Fruit fly (Drosophila melanogaster) ovary, adult (tissue): ENCODE results near the gene Dhod.

ENCODE experiments used
- CG17801 ChIP-seq: fragments of 200-800 bp; optimal IDR thresholded peaks from 2 replicates; lab custom pipeline; 2019; ENCODE audit warnings: missing biosample characterization, mild to moderate bottlenecking, missing genetic modification characterization, moderate library complexity; ENCODE audit not compliant: partially characterized antibody

Gene Dhod

dm6 chr3R:8669029-8669707, 16.5 kb upstream of the Dhod start:
- peak; percentile 97 for TF ChIP-seq CG17801 (GFP tag; lab: Kevin White, UChicago)

dm6 chr3R:8668024-8668856, 15.5 kb upstream of the Dhod start:
- no peak for TF ChIP-seq CG17801 (GFP tag; lab: Kevin White, UChicago)

dm6 chr3R:8667568-8667967, 14.9 kb upstream of the Dhod start, which contains the start of gene CG8036:
TSS of gene CG8036 (plus strand) at chr3R:8667868.
- no peak for TF ChIP-seq CG17801 (GFP tag; lab: Kevin White, UChicago)

dm6 chr3R:8664699-8665340, 12.1 kb upstream of the Dhod start:
- TF ChIP-seq CG17801 (GFP tag; lab: Kevin White, UChicago), result no peak

dm6 chr3R:8663668-8664283, 11.1 kb upstream of the Dhod start, which contains the start of gene CG8032:
TSS of gene CG8032 (plus strand) at chr3R:8664115.
- peak; percentile 43 for TF ChIP-seq CG17801 (GFP tag; lab: Kevin White, UChicago)

dm6 chr3R:8660661-8661060, 7.9 kb upstream of the Dhod start, which contains the start of gene bel:
TSS of gene bel (minus strand) at chr3R:8660761.
- TF ChIP-seq CG17801 (GFP tag; lab: Kevin White, UChicago), result no peak

dm6 chr3R:8659907-8660660, 7.4 kb upstream of the Dhod start:
- TF ChIP-seq CG17801 (GFP tag; lab: Kevin White, UChicago), result peak; percentile 41

- peak; percentile 51 for TF ChIP-seq CG17801 (GFP tag; lab: Kevin White, UChicago)
These were observed 6.6 kb upstream of the Dhod start for dm6 chr3R:8659200-8659897.

dm6 chr3R:8658688-8659087, 6.0 kb upstream of the Dhod start:
- TF ChIP-seq CG17801 (GFP tag; lab: Kevin White, UChicago), result no peak

dm6 chr3R:8654666-8655065, 1.9 kb upstream of the Dhod start, which contains the start of gene CG42489:
TSS of gene CG42489 (minus strand) at chr3R:8654766.
- TF ChIP-seq CG17801 (GFP tag; lab: Kevin White, UChicago), result no peak

- no peak for TF ChIP-seq CG17801 (GFP tag; lab: Kevin White, UChicago)
These were observed 1.3 kb upstream of the Dhod start for dm6 chr3R:8654058-8654457.

dm6 chr3R:8650741-8651140, 2.0 kb downstream of the Dhod start, which contains the start of the genes Mkk4 and SLIRP2:
TSS of gene Mkk4 (minus strand) at chr3R:8650796.
TSS of gene SLIRP2 (plus strand) at chr3R:8651084.
- TF ChIP-seq CG17801 (GFP tag; lab: Kevin White, UChicago), result peak; percentile 99

- TF ChIP-seq CG17801 (GFP tag; lab: Kevin White, UChicago), result no peak
These were observed 7.0 kb downstream of the Dhod start, which contains the start of gene Cyp313b1 for dm6 chr3R:8645580-8646220. TSS of gene Cyp313b1 (minus strand) at chr3R:8645650.
